Fruit fly (Drosophila melanogaster) Kc167 (cell line): ENCODE results near the gene ea.

ENCODE experiments used
- Myc ChIP-seq: fragments of >200 bp; optimal IDR thresholded peaks from 2 replicates; lab custom pipeline; 2017; ENCODE audit warnings: missing external identifiers
- Sin3A ChIP-seq: fragments of >200 bp; optimal IDR thresholded peaks from 2 replicates; lab custom pipeline; 2018; ENCODE audit warnings: missing external identifiers
- h ChIP-seq: fragments of >200 bp; optimal IDR thresholded peaks from 3 replicates; lab custom pipeline; 2018; ENCODE audit warnings: missing external identifiers
- insv ChIP-seq: fragments of >200 bp; optimal IDR thresholded peaks from 3 replicates; lab custom pipeline; 2018; ENCODE audit warnings: missing external identifiers
- psq ChIP-seq: fragments of >200 bp; optimal IDR thresholded peaks from 2 replicates; lab custom pipeline; 2017; ENCODE audit warnings: missing external identifiers
- ttk ChIP-seq: sonication (Bioruptor generic); optimal IDR thresholded peaks from 2 replicates; lab custom pipeline; 2017; ENCODE audit warnings: missing external identifiers

DNA sequence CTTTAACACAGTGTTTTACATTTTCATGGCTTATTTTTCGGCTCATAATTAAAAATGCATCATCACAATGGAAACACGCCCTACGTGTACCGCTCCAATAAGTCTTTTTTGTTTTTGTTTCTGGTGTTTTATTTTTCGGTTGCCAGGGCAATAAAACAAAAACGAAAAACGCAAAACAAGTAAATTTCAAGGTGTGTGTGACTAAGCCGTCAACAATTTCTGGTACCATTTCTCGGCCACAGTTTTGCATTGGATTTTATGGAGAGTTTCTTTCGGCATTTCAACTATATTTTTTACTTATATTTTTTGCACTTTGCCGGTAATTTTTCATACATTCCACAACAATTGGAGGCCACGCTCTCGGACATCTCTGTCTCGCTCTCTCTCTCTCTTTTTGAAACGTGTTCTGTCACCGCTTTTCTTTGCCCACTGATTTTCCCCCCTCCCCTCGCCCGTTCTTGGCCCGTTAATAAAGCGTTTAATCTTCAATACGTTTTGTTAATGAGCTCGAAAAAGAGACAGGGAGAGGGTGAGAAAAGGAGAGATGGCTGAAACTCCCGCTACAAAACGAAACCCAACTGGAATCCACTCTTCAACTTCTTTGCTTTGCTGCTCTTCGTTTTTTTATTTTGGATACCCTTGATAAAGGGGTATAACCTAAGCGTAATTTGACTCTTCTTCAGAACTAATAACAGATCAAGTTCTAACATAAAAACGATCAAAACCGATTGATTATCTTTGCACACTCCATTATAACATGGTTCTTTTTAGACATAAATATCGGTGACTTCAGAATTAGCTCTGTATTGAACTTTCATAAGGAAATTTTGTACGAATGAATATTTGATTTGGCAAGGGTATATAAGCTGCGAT is 35.3 kb upstream of the ea start:
- TF ChIP-seq psq (lab: Kevin White, UChicago) (no peak), Myc (lab: Kevin White, UChicago) (no peak), h (lab: Kevin White, UChicago) (no peak), insv (no peak), ttk (no peak), Sin3A (lab: Kevin White, UChicago) (no peak)
